Worm (Caenorhabditis elegans) whole organism, young adult: ENCODE measurements around the gene F52D1.2.

Experiments
- B0019.2 ChIP-seq: fragments of 200-800 bp; sonication (Bioruptor generic); conservative IDR thresholded peaks from 2 replicates; pipeline ENCODE4 v1.3.6; 2022; ENCODE audit warnings: missing genetic modification reagents, missing genetic modification characterization, missing compliant biosample characterization
- C06A6.2 ChIP-seq: fragments of 200-800 bp; sonication (Bioruptor generic); conservative IDR thresholded peaks from 2 replicates; pipeline ENCODE4 v1.3.6; 2022; ENCODE audit warnings: missing genetic modification characterization, missing compliant biosample characterization
- F10E7.11 ChIP-seq: sonication (generic microtip); optimal IDR thresholded peaks from 2 replicates; lab custom pipeline; 2017; ENCODE audit warnings: mild to moderate bottlenecking, missing genetic modification characterization, moderate library complexity, missing compliant biosample characterization
- F22D6.2 ChIP-seq: sonication (generic microtip); optimal IDR thresholded peaks from 2 replicates; lab custom pipeline; 2016; ENCODE audit warnings: mild to moderate bottlenecking, missing genetic modification characterization, missing compliant biosample characterization
- F39B2.1 ChIP-seq: fragments of 200-800 bp; sonication (Bioruptor generic); IDR thresholded peaks from 2 replicates; pipeline ENCODE4 v1.3.6; 2022; ENCODE audit warnings: missing genetic modification reagents, missing genetic modification characterization, missing compliant biosample characterization
- F49E8.2 ChIP-seq: sonication (generic microtip); optimal IDR thresholded peaks from 3 replicates; lab custom pipeline; 2017; ENCODE audit warnings: missing genetic modification characterization, mild to moderate bottlenecking, missing compliant biosample characterization, antibody characterized with exemption, moderate library complexity; ENCODE audit not compliant: insufficient read depth
- F52B5.7 ChIP-seq: sonication (generic microtip); optimal IDR thresholded peaks from 2 replicates; lab custom pipeline; 2016; ENCODE audit warnings: mild to moderate bottlenecking, missing genetic modification characterization, missing compliant biosample characterization
- F57C9.4 ChIP-seq: sonication (generic microtip); optimal IDR thresholded peaks from 2 replicates; lab custom pipeline; 2017; ENCODE audit warnings: mild to moderate bottlenecking, missing genetic modification characterization, missing compliant biosample characterization
- K11D2.4 ChIP-seq: fragments of 200-800 bp; sonication (Bioruptor generic); IDR thresholded peaks from 2 replicates; pipeline ENCODE4 v1.3.6; 2022; ENCODE audit warnings: missing genetic modification reagents, missing genetic modification characterization, missing compliant biosample characterization
- K12H6.12 ChIP-seq: fragments of 200-800 bp; sonication (Bioruptor generic); optimal IDR thresholded peaks from 2 replicates; lab custom pipeline; 2018; ENCODE audit warnings: mild to moderate bottlenecking, missing genetic modification characterization, missing compliant biosample characterization
- T07F8.4 ChIP-seq: sonication (generic microtip); optimal IDR thresholded peaks from 2 replicates; lab custom pipeline; 2016; ENCODE audit warnings: mild to moderate bottlenecking, missing genetic modification characterization, moderate library complexity, missing compliant biosample characterization
- Y67H2A.10 ChIP-seq: fragments of 200-800 bp; sonication (Bioruptor generic); conservative IDR thresholded peaks from 2 replicates; pipeline ENCODE4 v1.3.6; 2022; ENCODE audit warnings: missing genetic modification reagents, missing genetic modification characterization, missing compliant biosample characterization
- akir-1 ChIP-seq: fragments of 200-800 bp; sonication (Bioruptor generic); optimal IDR thresholded peaks from 2 replicates; lab custom pipeline; 2018; ENCODE audit warnings: mild to moderate bottlenecking, missing genetic modification characterization, moderate library complexity, missing compliant biosample characterization
- ama-1 ChIP-seq, 3 experiments: fragments of 150-350 bp in 1 of 3; sonication (generic microtip) in 2 of 3; optimal IDR thresholded peaks; 2 replicates each; lab custom pipeline; 2014 to 2018; ENCODE audit warnings: missing biosample characterization in 2 of 3, missing genetic modification characterization in 2 of 3, missing genetic modification reagents in 2 of 3
- atf-7 ChIP-seq: sonication (generic microtip); optimal IDR thresholded peaks from 2 replicates; lab custom pipeline; 2017; ENCODE audit warnings: mild to moderate bottlenecking, missing genetic modification characterization, missing compliant biosample characterization
- athp-1 ChIP-seq: sonication (generic microtip); optimal IDR thresholded peaks from 2 replicates; lab custom pipeline; 2017; ENCODE audit warnings: mild to moderate bottlenecking, missing genetic modification characterization, missing compliant biosample characterization
- attf-3 ChIP-seq: fragments of 200-800 bp; sonication (Bioruptor generic); conservative IDR thresholded peaks from 2 replicates; pipeline ENCODE4 v1.3.6; 2022; ENCODE audit warnings: missing genetic modification reagents, missing genetic modification characterization, missing compliant biosample characterization
- ceh-27 ChIP-seq: fragments of 200-800 bp; sonication (Bioruptor generic); optimal IDR thresholded peaks from 2 replicates; lab custom pipeline; 2018; ENCODE audit warnings: mild to moderate bottlenecking, missing genetic modification characterization, moderate library complexity, missing compliant biosample characterization
- ceh-40 ChIP-seq: fragments of 200-800 bp; sonication (Bioruptor generic); IDR thresholded peaks from 2 replicates; pipeline ENCODE4 v1.3.6; 2022; ENCODE audit warnings: missing genetic modification characterization, missing compliant biosample characterization
- dox-1 ChIP-seq: fragments of 200-800 bp; sonication (Bioruptor generic); IDR thresholded peaks from 2 replicates; pipeline ENCODE4 v1.3.6; 2022; ENCODE audit warnings: missing genetic modification reagents, missing genetic modification characterization, missing compliant biosample characterization
- efl-1 ChIP-seq: fragments of 150-350 bp; optimal IDR thresholded peaks from 2 replicates; lab custom pipeline; 2014; ENCODE audit warnings: missing biosample characterization, missing genetic modification reagents, missing genetic modification characterization
- ekl-4 ChIP-seq: fragments of 200-800 bp; sonication (Bioruptor generic); IDR thresholded peaks from 2 replicates; pipeline ENCODE4 v1.3.6; 2022; ENCODE audit warnings: missing genetic modification reagents, missing genetic modification characterization, missing compliant biosample characterization
- ets-4 ChIP-seq: fragments of 200-800 bp; sonication (Bioruptor generic); optimal IDR thresholded peaks from 2 replicates; lab custom pipeline; 2018; ENCODE audit warnings: mild to moderate bottlenecking, missing genetic modification characterization, missing compliant biosample characterization
- fkh-3 ChIP-seq: sonication (generic microtip); optimal IDR thresholded peaks from 2 replicates; lab custom pipeline; 2016; ENCODE audit warnings: mild to moderate bottlenecking, missing genetic modification characterization, missing compliant biosample characterization
- gei-17 ChIP-seq: fragments of 200-800 bp; sonication (Bioruptor generic); optimal IDR thresholded peaks from 2 replicates; lab custom pipeline; 2018; ENCODE audit warnings: mild to moderate bottlenecking, missing genetic modification characterization, missing compliant biosample characterization
- hrde-1 ChIP-seq: sonication (generic microtip); optimal IDR thresholded peaks from 2 replicates; lab custom pipeline; 2016; ENCODE audit warnings: missing genetic modification characterization, mild to moderate bottlenecking, missing compliant biosample characterization, moderate library complexity, missing genotype, missing genetic modification reagents, borderline replicate concordance
- hsf-1 ChIP-seq: fragments of 200-800 bp; sonication (Bioruptor generic); IDR thresholded peaks from 2 replicates; pipeline ENCODE4 v1.3.6; 2022; ENCODE audit warnings: missing genetic modification reagents, missing genetic modification characterization, missing compliant biosample characterization
- lin-54 ChIP-seq: fragments of 200-800 bp; sonication (Bioruptor generic); optimal IDR thresholded peaks from 2 replicates; lab custom pipeline; 2018; ENCODE audit warnings: mild to moderate bottlenecking, missing genetic modification characterization, missing compliant biosample characterization
- lir-1 ChIP-seq: fragments of 200-800 bp; sonication (Bioruptor generic); conservative IDR thresholded peaks from 2 replicates; pipeline ENCODE4 v1.3.6; 2022; ENCODE audit warnings: missing genetic modification reagents, missing genetic modification characterization, missing compliant biosample characterization
- lsy-27 ChIP-seq: sonication (generic microtip); optimal IDR thresholded peaks from 2 replicates; lab custom pipeline; 2017; ENCODE audit warnings: missing genetic modification characterization, mild to moderate bottlenecking, missing compliant biosample characterization, antibody characterized with exemption, missing genotype, borderline replicate concordance; ENCODE audit not compliant: insufficient read depth
- madf-10 ChIP-seq: sonication (generic microtip); optimal IDR thresholded peaks from 2 replicates; lab custom pipeline; 2016; ENCODE audit warnings: mild to moderate bottlenecking, missing genetic modification characterization, missing compliant biosample characterization
- mes-4 ChIP-seq: sonication (generic microtip); optimal IDR thresholded peaks from 2 replicates; lab custom pipeline; 2016; ENCODE audit warnings: missing genotype, missing genetic modification characterization, missing compliant biosample characterization
- nfya-2 ChIP-seq: fragments of 200-800 bp; sonication (Bioruptor generic); IDR thresholded peaks from 2 replicates; pipeline ENCODE4 v1.3.6; 2022; ENCODE audit warnings: missing genetic modification reagents, missing genetic modification characterization, missing compliant biosample characterization
- nfyb-1 ChIP-seq: fragments of 200-800 bp; sonication (Bioruptor generic); IDR thresholded peaks from 2 replicates; pipeline ENCODE4 v1.3.6; 2022; ENCODE audit warnings: missing genetic modification reagents, missing genetic modification characterization, missing compliant biosample characterization
- nhr-120 ChIP-seq: fragments of 200-800 bp; sonication (Bioruptor generic); IDR thresholded peaks from 2 replicates; pipeline ENCODE4 v1.3.6; 2022; ENCODE audit warnings: missing genetic modification characterization, missing compliant biosample characterization
- nhr-27 ChIP-seq: fragments of 200-800 bp; sonication (Bioruptor generic); optimal IDR thresholded peaks from 2 replicates; lab custom pipeline; 2018; ENCODE audit warnings: mild to moderate bottlenecking, missing genetic modification characterization, moderate library complexity, missing compliant biosample characterization
- nhr-90 ChIP-seq: sonication (generic microtip); optimal IDR thresholded peaks from 2 replicates; lab custom pipeline; 2016; ENCODE audit warnings: missing genotype, mild to moderate bottlenecking, missing genetic modification characterization, missing compliant biosample characterization
- pbrm-1 ChIP-seq: fragments of 200-800 bp; sonication (Bioruptor generic); IDR thresholded peaks from 2 replicates; pipeline ENCODE4 v1.3.6; 2022; ENCODE audit warnings: missing genetic modification reagents, missing genetic modification characterization, missing compliant biosample characterization
- rpc-1 ChIP-seq, 2 experiments: fragments of 150-350 bp in 1 of 2; sonication (generic microtip) in 1 of 2; optimal IDR thresholded peaks; 2 replicates each; lab custom pipeline; 2014 to 2018; ENCODE audit warnings: missing biosample characterization in 1 of 2, missing genetic modification characterization in 1 of 2, missing genetic modification reagents in 1 of 2, missing genotype in 1 of 2
- sptf-2 ChIP-seq: fragments of 200-800 bp; sonication (Bioruptor generic); optimal IDR thresholded peaks from 2 replicates; lab custom pipeline; 2018; ENCODE audit warnings: mild to moderate bottlenecking, missing genetic modification characterization, missing compliant biosample characterization
- tlf-1 ChIP-seq: fragments of 200-800 bp; sonication (Bioruptor generic); optimal IDR thresholded peaks from 2 replicates; lab custom pipeline; 2018; ENCODE audit warnings: mild to moderate bottlenecking, missing genetic modification characterization, missing compliant biosample characterization
- unc-130 ChIP-seq: sonication (generic microtip); optimal IDR thresholded peaks from 2 replicates; lab custom pipeline; 2016; ENCODE audit warnings: missing genetic modification reagents, missing genetic modification characterization, missing compliant biosample characterization
- unc-62 ChIP-seq: fragments of 150-350 bp; optimal IDR thresholded peaks from 2 replicates; lab custom pipeline; 2014; ENCODE audit warnings: missing biosample characterization, missing genetic modification reagents, missing genetic modification characterization
- zfh-2 ChIP-seq: fragments of 200-800 bp; sonication (Bioruptor generic); conservative IDR thresholded peaks from 2 replicates; pipeline ENCODE4 v1.3.6; 2022; ENCODE audit warnings: missing genetic modification reagents, missing genetic modification characterization, missing compliant biosample characterization
- ztf-28 ChIP-seq: fragments of 200-800 bp; sonication (Bioruptor generic); IDR thresholded peaks from 2 replicates; pipeline ENCODE4 v1.3.6; 2022; ENCODE audit warnings: missing genetic modification reagents, missing genetic modification characterization, missing compliant biosample characterization
- ztf-6 ChIP-seq: fragments of 200-800 bp; sonication (Bioruptor generic); IDR thresholded peaks from 2 replicates; pipeline ENCODE4 v1.3.6; 2022; ENCODE audit warnings: missing genetic modification reagents, missing genetic modification characterization, missing compliant biosample characterization

The F52D1.2 gene

DNA sequence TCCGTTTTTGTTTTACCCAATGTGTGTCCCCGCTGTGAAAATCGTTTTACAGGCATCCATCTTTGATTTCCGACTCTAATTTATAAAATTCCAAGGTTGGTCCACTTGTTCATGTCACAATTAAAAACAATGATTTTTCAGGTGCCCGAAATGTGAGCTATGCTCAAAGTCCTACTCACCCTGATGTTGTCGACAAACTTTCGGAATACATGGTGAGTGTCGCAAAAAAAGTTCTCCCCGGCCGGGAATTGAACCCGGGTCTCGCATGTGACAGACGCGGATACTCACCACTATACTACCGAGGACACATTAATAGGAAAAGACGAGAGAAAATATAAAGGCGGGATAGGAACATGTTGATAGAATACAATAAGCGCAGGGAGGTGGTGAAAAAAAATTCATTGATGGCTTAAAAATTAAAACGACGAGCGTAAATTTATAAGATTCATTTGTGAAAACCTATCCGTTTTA is 39.7 kb upstream of the F52D1.2 start, which contains the start of gene egl-17 (continued):
- peak; percentile 90 for TF ChIP-seq nhr-27 (tag; lab: Kevin White, UChicago)
- TF ChIP-seq zfh-2 (GFP tag; lab: Robert Waterston, UW) = no peak; the same call in 1 of the 2 replicates
- peak; percentile 66 for TF ChIP-seq K11D2.4 (GFP tag; lab: Robert Waterston, UW)
- TF ChIP-seq athp-1 (tag; lab: Kevin White, UChicago) = peak; percentile 87
- TF ChIP-seq atf-7 (tag; lab: Kevin White, UChicago) = peak; percentile 69
- TF ChIP-seq rpc-1 (optimal IDR thresholded peaks at IDR 0.05; lab: Kevin White, UChicago) = peak; percentile 98
- TF ChIP-seq rpc-1 (tag; optimal IDR thresholded peaks at IDR 0.05; lab: Kevin White, UChicago) = peak; percentile 99
- no peak; the same call in 1 of the 2 replicates for TF ChIP-seq Y67H2A.10 (GFP tag; lab: Robert Waterston, UW)
- TF ChIP-seq ekl-4 (GFP tag; lab: Robert Waterston, UW) = peak; percentile 79; the same call in 1 of the 2 replicates
- TF ChIP-seq efl-1 (GFP tag; lab: Kevin White, UChicago) = no peak
- TF ChIP-seq hsf-1 (GFP tag; lab: Robert Waterston, UW) = peak; percentile 42; the same call in 1 of the 2 replicates
- no peak for TF ChIP-seq akir-1 (GFP tag; lab: Kevin White, UChicago)
- TF ChIP-seq sptf-2 (GFP tag; lab: Kevin White, UChicago) = peak; percentile 78
- no peak for TF ChIP-seq unc-62 (GFP tag; lab: Kevin White, UChicago)
- TF ChIP-seq ztf-28 (GFP tag; lab: Robert Waterston, UW) = peak; percentile 87
- peak; percentile 75 for TF ChIP-seq ets-4 (GFP tag; lab: Kevin White, UChicago)
- peak; percentile 87 for TF ChIP-seq hrde-1 (tag; lab: Kevin White, UChicago)
- TF ChIP-seq fkh-3 (tag; lab: Kevin White, UChicago) = peak; percentile 68
- peak; percentile 71 for TF ChIP-seq C06A6.2 (GFP tag; lab: Robert Waterston, UW)
- peak; percentile 74; the same call in 1 of the 2 replicates for TF ChIP-seq ztf-6 (GFP tag; lab: Robert Waterston, UW)
- no peak for TF ChIP-seq F39B2.1
- TF ChIP-seq pbrm-1 (GFP tag; lab: Robert Waterston, UW) = peak; percentile 75
- peak; percentile 58 for TF ChIP-seq unc-130 (GFP tag; lab: Kevin White, UChicago)
- peak; percentile 77 for TF ChIP-seq T07F8.4 (tag; lab: Kevin White, UChicago)
- peak; percentile 65 for TF ChIP-seq lin-54
- no peak for TF ChIP-seq F49E8.2 (tag; lab: Kevin White, UChicago)
- peak; percentile 49 for TF ChIP-seq F22D6.2 (tag; lab: Kevin White, UChicago)
- peak; percentile 79 for TF ChIP-seq mes-4 (tag; lab: Kevin White, UChicago)
- TF ChIP-seq nhr-90 (tag; lab: Kevin White, UChicago) = peak; percentile 96
- TF ChIP-seq nfyb-1 = peak; percentile 90
- TF ChIP-seq ceh-27 (GFP tag; lab: Kevin White, UChicago) = peak; percentile 86
- TF ChIP-seq tlf-1 (GFP tag; lab: Kevin White, UChicago) = peak; percentile 44
- TF ChIP-seq gei-17 = peak; percentile 75
- peak; percentile 68 for TF ChIP-seq lir-1
- peak; percentile 88 for TF ChIP-seq madf-10 (tag; lab: Kevin White, UChicago)
- peak; percentile 59; the same call in 1 of the 2 replicates for TF ChIP-seq nhr-120 (GFP tag; lab: Robert Waterston, UW)
- TF ChIP-seq B0019.2 (GFP tag; lab: Robert Waterston, UW) = peak; percentile 55; the same call in 1 of the 2 replicates
- 0 out of 2 replicates have a peak, but pooled peaks have one; percentile 10 for TF ChIP-seq nfya-2
- TF ChIP-seq ceh-40 (GFP tag; lab: Robert Waterston, UW) = peak; percentile 88
- peak; percentile 90 for TF ChIP-seq dox-1 (GFP tag; lab: Robert Waterston, UW)
- TF ChIP-seq F57C9.4 (tag; lab: Kevin White, UChicago) = peak; percentile 58
- TF ChIP-seq ama-1 (optimal IDR thresholded peaks at IDR 0.05; lab: Kevin White, UChicago) = no peak
- peak; percentile 92 to 96 for TF ChIP-seq ama-1 (GFP tag; optimal IDR thresholded peaks at IDR 0.05; lab: Kevin White, UChicago)
- TF ChIP-seq K12H6.12 (tag; lab: Kevin White, UChicago) = peak; percentile 69
- peak; percentile 28 for TF ChIP-seq F10E7.11 (tag; lab: Kevin White, UChicago)
- TF ChIP-seq attf-3 = peak; percentile 44; the same call in 1 of the 2 replicates
- peak; percentile 86 for TF ChIP-seq F52B5.7
- TF ChIP-seq lsy-27 (tag; lab: Kevin White, UChicago) = no peak
